Worm (Caenorhabditis elegans) whole organism, L4 larva: ENCODE measurements around the gene efa-6.

Experiments used
- F44E2.7 ChIP-seq: fragments of 200-800 bp; sonication (Bioruptor generic); IDR thresholded peaks from 2 replicates; pipeline ENCODE4 v2.1.2; 2022; ENCODE audit warnings: missing genetic modification characterization, missing compliant biosample characterization
- R02D3.7 ChIP-seq: fragments of 150-350 bp; sonication (generic microtip); optimal IDR thresholded peaks from 3 replicates; lab custom pipeline; 2014; ENCODE audit warnings: missing biosample characterization, missing genetic modification characterization
- T20F7.1 ChIP-seq: fragments of 200-800 bp; sonication (Bioruptor generic); optimal IDR thresholded peaks from 2 replicates; lab custom pipeline; 2018; ENCODE audit warnings: mild to moderate bottlenecking, missing genetic modification characterization, missing compliant biosample characterization
- T26A8.4 ChIP-seq: fragments of 200-800 bp; sonication (Bioruptor generic); IDR thresholded peaks from 2 replicates; pipeline ENCODE4 v1.3.6; 2022; ENCODE audit warnings: missing genetic modification characterization, missing compliant biosample characterization
- Y105C5A.15 ChIP-seq: fragments of 200-800 bp; sonication (Bioruptor generic); IDR thresholded peaks from 2 replicates; pipeline ENCODE4 v1.3.6; 2022; ENCODE audit warnings: missing genetic modification characterization, missing compliant biosample characterization
- Y75B8A.6 ChIP-seq: fragments of 200-800 bp; sonication (Bioruptor generic); IDR thresholded peaks from 2 replicates; pipeline ENCODE4 v1.3.6; 2022; ENCODE audit warnings: missing genetic modification reagents, missing genetic modification characterization, missing compliant biosample characterization
- aha-1 ChIP-seq: fragments of 150-350 bp; peaks from one replicate; lab custom pipeline; 2014; ENCODE audit warnings: missing biosample characterization, missing genetic modification characterization
- aly-2 ChIP-seq: sonication (generic microtip); optimal IDR thresholded peaks from 2 replicates; lab custom pipeline; 2018; ENCODE audit warnings: missing biosample characterization, missing genetic modification characterization
- ama-1 ChIP-seq: fragments of 150-350 bp; optimal IDR thresholded peaks from 2 replicates; lab custom pipeline; 2014; ENCODE audit warnings: inconsistent platforms, mixed read lengths
- arid-1 ChIP-seq: fragments of 200-800 bp; sonication (Bioruptor generic); conservative IDR thresholded peaks from 2 replicates; pipeline ENCODE4 v1.3.6; 2022; ENCODE audit warnings: missing genetic modification reagents, missing genetic modification characterization, missing compliant biosample characterization
- attf-4 ChIP-seq: sonication (generic microtip); optimal IDR thresholded peaks from 3 replicates; lab custom pipeline; 2017; ENCODE audit warnings: missing biosample characterization, missing genetic modification characterization
- ceh-28 ChIP-seq: fragments of 150-350 bp; optimal IDR thresholded peaks from 2 replicates; lab custom pipeline; 2014; ENCODE audit warnings: missing biosample characterization, missing genetic modification reagents, missing genetic modification characterization
- ceh-32 ChIP-seq: sonication (generic microtip); optimal IDR thresholded peaks from 2 replicates; lab custom pipeline; 2016; ENCODE audit warnings: mild to moderate bottlenecking, missing genetic modification characterization, missing compliant biosample characterization; ENCODE audit not compliant: poor library complexity
- ceh-44 ChIP-seq: fragments of 200-800 bp; sonication (Bioruptor generic); IDR thresholded peaks from 2 replicates; pipeline ENCODE4 v1.3.6; 2022; ENCODE audit warnings: missing genetic modification reagents, missing genetic modification characterization, missing compliant biosample characterization
- ces-1 ChIP-seq: fragments of 150-350 bp; sonication (generic microtip); optimal IDR thresholded peaks from 4 replicates; lab custom pipeline; 2014; ENCODE audit warnings: missing biosample characterization, missing genetic modification reagents, missing genetic modification characterization
- daf-12 ChIP-seq: fragments of 150-350 bp; optimal IDR thresholded peaks from 2 replicates; lab custom pipeline; 2014; ENCODE audit warnings: missing biosample characterization, missing genetic modification reagents, missing genetic modification characterization
- daf-19 ChIP-seq: fragments of 200-800 bp; sonication (Bioruptor generic); conservative IDR thresholded peaks from 2 replicates; pipeline ENCODE4 v1.3.6; 2022; ENCODE audit warnings: missing genetic modification characterization, missing compliant biosample characterization
- daf-8 ChIP-seq: fragments of 200-800 bp; sonication (Bioruptor generic); IDR thresholded peaks from 2 replicates; pipeline ENCODE4 v1.3.6; 2022; ENCODE audit warnings: missing genetic modification characterization, missing compliant biosample characterization
- dmd-8 ChIP-seq: fragments of 200-800 bp; sonication (Bioruptor generic); IDR thresholded peaks from 2 replicates; pipeline ENCODE4 v1.3.6; 2022; ENCODE audit warnings: missing genetic modification characterization, missing compliant biosample characterization
- dpl-1 ChIP-seq: fragments of 150-350 bp; optimal IDR thresholded peaks from 2 replicates; lab custom pipeline; 2014; ENCODE audit warnings: missing biosample characterization, missing genetic modification reagents, missing genetic modification characterization
- duxl-1 ChIP-seq: sonication (generic microtip); optimal IDR thresholded peaks from 2 replicates; lab custom pipeline; 2016; ENCODE audit warnings: mild to moderate bottlenecking, missing genetic modification characterization, moderate library complexity, missing compliant biosample characterization; ENCODE audit not compliant: poor library complexity
- dve-1 ChIP-seq: sonication (generic microtip); optimal IDR thresholded peaks from 2 replicates; lab custom pipeline; 2017; ENCODE audit warnings: antibody characterized with exemption, mild to moderate bottlenecking, missing genetic modification characterization, missing compliant biosample characterization; ENCODE audit not compliant: insufficient read depth
- egl-27 ChIP-seq: sonication (generic microtip); optimal IDR thresholded peaks from 3 replicates; lab custom pipeline; 2017; ENCODE audit warnings: missing biosample characterization, missing genetic modification reagents, missing genetic modification characterization
- gei-8 ChIP-seq: fragments of 200-800 bp; sonication (Bioruptor generic); optimal IDR thresholded peaks from 2 replicates; lab custom pipeline; 2018; ENCODE audit warnings: mild to moderate bottlenecking, missing genetic modification characterization, missing compliant biosample characterization
- hlh-30 ChIP-seq: sonication (generic microtip); optimal IDR thresholded peaks from 2 replicates; lab custom pipeline; 2017; ENCODE audit warnings: antibody characterized with exemption, mild to moderate bottlenecking, missing genetic modification characterization, missing compliant biosample characterization; ENCODE audit not compliant: insufficient read depth
- jun-1 ChIP-seq: fragments of 150-350 bp; optimal IDR thresholded peaks from 2 replicates; lab custom pipeline; 2014; ENCODE audit warnings: missing biosample characterization, missing genetic modification reagents, missing genetic modification characterization
- lin-29 ChIP-seq: fragments of 200-800 bp; sonication (Bioruptor generic); IDR thresholded peaks from 2 replicates; pipeline ENCODE4 v1.3.6; 2022; ENCODE audit warnings: missing genetic modification reagents, missing genetic modification characterization, missing compliant biosample characterization
- lin-38 ChIP-seq: fragments of 200-800 bp; sonication (Bioruptor generic); IDR thresholded peaks from 2 replicates; pipeline ENCODE4 v1.3.6; 2022; ENCODE audit warnings: missing genetic modification reagents, missing genetic modification characterization, missing compliant biosample characterization
- lsy-2 ChIP-seq, 2 experiments: fragments of 150-350 bp in 1 of 2; sonication (generic microtip) in 1 of 2; optimal IDR thresholded peaks; 2 replicates each; lab custom pipeline; 2014 to 2017; ENCODE audit warnings: missing biosample characterization in 2 of 2, missing genetic modification characterization in 2 of 2
- madf-9 ChIP-seq: fragments of 200-800 bp; sonication (Bioruptor generic); conservative IDR thresholded peaks from 2 replicates; pipeline ENCODE4 v1.3.6; 2022; ENCODE audit warnings: missing genetic modification reagents, missing genetic modification characterization, missing compliant biosample characterization
- mdl-1 ChIP-seq, 2 experiments: fragments of 150-350 bp in 1 of 2; sonication (generic microtip) in 1 of 2; optimal IDR thresholded peaks; 2 replicates each; lab custom pipeline; 2014 to 2017; ENCODE audit warnings: missing biosample characterization in 2 of 2, missing genetic modification characterization in 2 of 2
- mdt-29 ChIP-seq: fragments of 200-800 bp; sonication (Bioruptor generic); IDR thresholded peaks from 2 replicates; pipeline ENCODE4 v1.3.6; 2022; ENCODE audit warnings: missing genetic modification reagents, missing genetic modification characterization, missing compliant biosample characterization
- mep-1 ChIP-seq: fragments of 150-350 bp; sonication (generic microtip); optimal IDR thresholded peaks from 3 replicates; lab custom pipeline; 2014; ENCODE audit warnings: missing biosample characterization, missing genetic modification characterization
- nhr-11 ChIP-seq: fragments of 150-350 bp; optimal IDR thresholded peaks from 2 replicates; lab custom pipeline; 2014; ENCODE audit warnings: missing biosample characterization, missing genetic modification characterization
- nhr-111 ChIP-seq: fragments of 200-800 bp; sonication (Bioruptor generic); optimal IDR thresholded peaks from 2 replicates; lab custom pipeline; 2018; ENCODE audit warnings: mild to moderate bottlenecking, missing genetic modification characterization, missing compliant biosample characterization
- nhr-237 ChIP-seq: sonication (generic microtip); optimal IDR thresholded peaks from 2 replicates; lab custom pipeline; 2017; ENCODE audit warnings: missing biosample characterization, missing genetic modification characterization
- nhr-28 ChIP-seq: fragments of 150-350 bp; optimal IDR thresholded peaks from 2 replicates; lab custom pipeline; 2014; ENCODE audit warnings: missing biosample characterization, missing genetic modification characterization
- nhr-41 ChIP-seq: fragments of 200-800 bp; sonication (Bioruptor generic); IDR thresholded peaks from 2 replicates; pipeline ENCODE4 v1.3.6; 2022; ENCODE audit warnings: missing genetic modification reagents, missing genetic modification characterization, missing compliant biosample characterization
- nhr-6 ChIP-seq: fragments of 150-350 bp; optimal IDR thresholded peaks from 2 replicates; lab custom pipeline; 2014; ENCODE audit warnings: missing biosample characterization, missing genetic modification characterization
- nhr-77 ChIP-seq: fragments of 150-350 bp; optimal IDR thresholded peaks from 2 replicates; lab custom pipeline; 2014; ENCODE audit warnings: missing biosample characterization, missing genetic modification characterization
- pqm-1 ChIP-seq: sonication (generic microtip); optimal IDR thresholded peaks from 2 replicates; lab custom pipeline; 2017; ENCODE audit warnings: missing biosample characterization, missing genetic modification characterization
- rbr-2 ChIP-seq: sonication (generic microtip); optimal IDR thresholded peaks from 2 replicates; lab custom pipeline; 2016; ENCODE audit warnings: missing genotype, missing genetic modification characterization, missing compliant biosample characterization
- skn-1 ChIP-seq: fragments of 150-350 bp; optimal IDR thresholded peaks from 2 replicates; lab custom pipeline; 2014; ENCODE audit warnings: missing biosample characterization, missing genetic modification characterization
- snpc-4 ChIP-seq: fragments of 150-350 bp; optimal IDR thresholded peaks from 2 replicates; lab custom pipeline; 2014; ENCODE audit warnings: missing biosample characterization, missing genetic modification characterization
- spr-1 ChIP-seq: sonication (generic microtip); optimal IDR thresholded peaks from 2 replicates; lab custom pipeline; 2016; ENCODE audit warnings: mild to moderate bottlenecking, missing genetic modification characterization, missing compliant biosample characterization
- spr-3 ChIP-seq: fragments of 200-800 bp; sonication (Bioruptor generic); optimal IDR thresholded peaks from 2 replicates; lab custom pipeline; 2018; ENCODE audit warnings: mild to moderate bottlenecking, missing genetic modification characterization, missing compliant biosample characterization
- unc-130 ChIP-seq: sonication (generic microtip); optimal IDR thresholded peaks from 2 replicates; lab custom pipeline; 2016; ENCODE audit warnings: missing genetic modification reagents, missing genetic modification characterization, missing compliant biosample characterization
- unc-62 ChIP-seq, 3 experiments: fragments of 150-350 bp in 1 of 3; sonication (generic microtip); optimal IDR thresholded peaks in 2 of 3; peaks in 1 of 3; 1 replicate in 1 of 3; 2 replicates in 2 of 3; lab custom pipeline; 2014 to 2017; ENCODE audit warnings: missing biosample characterization in 3 of 3, missing genetic modification characterization in 3 of 3, missing genetic modification reagents in 3 of 3, missing genotype in 1 of 3
- zip-2 ChIP-seq: fragments of 150-350 bp; optimal IDR thresholded peaks from 2 replicates; lab custom pipeline; 2014; ENCODE audit warnings: missing biosample characterization, missing genetic modification characterization
- ztf-11 ChIP-seq: fragments of 150-350 bp; optimal IDR thresholded peaks from 2 replicates; lab custom pipeline; 2014; ENCODE audit warnings: missing biosample characterization, missing genetic modification characterization
- ztf-7 ChIP-seq: fragments of 150-350 bp; optimal IDR thresholded peaks from 2 replicates; lab custom pipeline; 2014; ENCODE audit warnings: missing biosample characterization, missing genetic modification characterization

efa-6 gene

DNA sequence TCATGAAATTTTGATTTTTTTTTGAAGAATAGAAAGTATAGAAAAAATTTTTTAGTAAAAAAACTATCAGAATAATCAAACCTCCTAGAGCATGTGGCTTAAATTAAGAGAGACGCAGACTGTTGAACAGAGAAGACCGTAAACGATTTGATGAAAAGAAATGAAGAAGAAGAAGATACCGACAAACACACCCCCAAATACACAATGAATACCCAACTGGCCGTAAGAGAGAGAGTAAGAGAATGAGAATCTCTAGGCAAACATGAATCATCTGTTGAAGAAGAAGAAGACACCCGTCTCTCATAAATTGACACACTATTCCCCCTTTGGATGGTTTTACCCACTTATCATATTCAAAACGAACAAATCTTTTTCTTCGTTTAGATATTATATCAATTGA, 19.3 kb upstream of the efa-6 start:
- TF ChIP-seq hlh-30 = peak; percentile 12
- peak; percentile 40 for TF ChIP-seq nhr-28 (tag; lab: Kevin White, UChicago)
- no peak for TF ChIP-seq T20F7.1
- no peak for TF ChIP-seq R02D3.7 (tag; lab: Kevin White, UChicago)
- no peak for TF ChIP-seq jun-1 (tag; lab: Kevin White, UChicago)
- TF ChIP-seq mdl-1 (tag; optimal IDR thresholded peaks at IDR 0.05; lab: Kevin White, UChicago) = peak in 1 of 2 experiments; percentile 23
- peak in 1 of 2 experiments; percentile 72 for TF ChIP-seq unc-62 (GFP tag; optimal IDR thresholded peaks at IDR 0.05 in 1 of 2; lab: Kevin White, UChicago)
- no peak for TF ChIP-seq unc-62 (tag; optimal IDR thresholded peaks at IDR 0.05; lab: Kevin White, UChicago)
- no peak for TF ChIP-seq nhr-41
- TF ChIP-seq spr-3 (GFP tag; lab: Kevin White, UChicago) = no peak
- no peak for TF ChIP-seq daf-12
- TF ChIP-seq ztf-11 = no peak
- no peak for TF ChIP-seq nhr-11 (tag; lab: Kevin White, UChicago)
- no peak for TF ChIP-seq pqm-1
- TF ChIP-seq nhr-6 = peak; percentile 30
- TF ChIP-seq dve-1 = peak; percentile 15
- TF ChIP-seq lsy-2 (tag; optimal IDR thresholded peaks at IDR 0.05; lab: Kevin White, UChicago) = peak in 1 of 2 experiments; percentile 39
- no peak for TF ChIP-seq snpc-4
- TF ChIP-seq zip-2 (tag; lab: Kevin White, UChicago) = no peak
- TF ChIP-seq Y75B8A.6 (GFP tag; lab: Robert Waterston, UW) = no peak
- TF ChIP-seq nhr-77 (tag; lab: Kevin White, UChicago) = no peak
- no peak for TF ChIP-seq spr-1 (tag; lab: Kevin White, UChicago)
- TF ChIP-seq mdt-29 (GFP tag; lab: Robert Waterston, UW) = no peak
- TF ChIP-seq nhr-237 (tag; lab: Kevin White, UChicago) = no peak
- no peak for TF ChIP-seq duxl-1 (tag; lab: Kevin White, UChicago)
- peak; percentile 12 for TF ChIP-seq aha-1 (tag; lab: Kevin White, UChicago)
- peak; percentile 0 for TF ChIP-seq mep-1 (tag; lab: Kevin White, UChicago)
- no peak for TF ChIP-seq dmd-8 (GFP tag; lab: Robert Waterston, UW)
- TF ChIP-seq rbr-2 = no peak
- TF ChIP-seq lin-29 (GFP tag; lab: Robert Waterston, UW) = no peak
- no peak for TF ChIP-seq daf-19 (GFP tag; lab: Robert Waterston, UW)
- TF ChIP-seq arid-1 (GFP tag; lab: Robert Waterston, UW) = no peak
- TF ChIP-seq ceh-32 (tag; lab: Kevin White, UChicago) = no peak
- no peak for TF ChIP-seq T26A8.4 (GFP tag; lab: Robert Waterston, UW)
- TF ChIP-seq unc-130 (GFP tag; lab: Kevin White, UChicago) = no peak

DNA sequence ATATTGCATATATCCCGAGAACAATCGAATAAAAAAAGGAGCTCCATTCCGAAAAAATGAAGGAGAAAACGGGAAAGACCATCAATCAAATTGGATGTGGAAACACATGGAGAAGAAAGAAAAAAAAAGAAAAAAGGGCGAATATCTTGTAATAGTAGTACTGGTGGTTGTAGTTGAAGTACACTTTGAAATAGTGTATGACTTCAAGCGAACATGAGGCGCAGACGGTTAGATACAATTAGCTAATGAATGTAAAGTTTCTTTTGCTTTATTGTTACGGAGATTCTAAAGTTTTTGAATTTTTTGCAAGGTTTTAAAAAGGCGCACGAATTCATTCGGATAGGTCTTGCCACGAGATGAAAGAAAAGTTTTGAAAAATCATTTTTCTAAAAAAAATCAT, 17.9 kb upstream of the efa-6 start:
- TF ChIP-seq Y75B8A.6 (GFP tag; lab: Robert Waterston, UW) = no peak
- TF ChIP-seq egl-27 = no peak
- no peak for TF ChIP-seq nhr-111
- no peak for TF ChIP-seq daf-12
- no peak for TF ChIP-seq madf-9 (GFP tag; lab: Robert Waterston, UW)
- peak; percentile 14 for TF ChIP-seq dpl-1 (GFP tag; lab: Kevin White, UChicago)
- TF ChIP-seq lsy-2 (tag; optimal IDR thresholded peaks at IDR 0.05; lab: Kevin White, UChicago) = peak in 1 of 2 experiments; percentile 36
- peak; percentile 15 for TF ChIP-seq hlh-30
- no peak for TF ChIP-seq nhr-6
- peak; percentile 67 for TF ChIP-seq nhr-28 (tag; lab: Kevin White, UChicago)
- TF ChIP-seq lin-38 (GFP tag; lab: Robert Waterston, UW) = no peak
- TF ChIP-seq aha-1 (tag; lab: Kevin White, UChicago) = no peak
- TF ChIP-seq ama-1 (lab: Kevin White, UChicago) = no peak
- no peak for TF ChIP-seq ceh-28 (tag; lab: Kevin White, UChicago)
- TF ChIP-seq ztf-7 (tag; lab: Kevin White, UChicago) = no peak
- no peak for TF ChIP-seq ztf-11
- no peak for TF ChIP-seq duxl-1 (tag; lab: Kevin White, UChicago)
- no peak for TF ChIP-seq nhr-11 (tag; lab: Kevin White, UChicago)
- no peak for TF ChIP-seq Y105C5A.15 (GFP tag; lab: Robert Waterston, UW)
- no peak for TF ChIP-seq F44E2.7 (GFP tag; lab: Robert Waterston, UW)
- no peak for TF ChIP-seq ces-1 (GFP tag; lab: Kevin White, UChicago)
- TF ChIP-seq skn-1 = no peak
- no peak for TF ChIP-seq arid-1 (GFP tag; lab: Robert Waterston, UW)
- TF ChIP-seq ceh-44 (GFP tag; lab: Robert Waterston, UW) = no peak
- no peak for TF ChIP-seq daf-8 (GFP tag; lab: Robert Waterston, UW)
- TF ChIP-seq attf-4 (tag; lab: Kevin White, UChicago) = no peak
- no peak for TF ChIP-seq ceh-32 (tag; lab: Kevin White, UChicago)
- no peak for TF ChIP-seq gei-8
- no peak for TF ChIP-seq aly-2 (tag; lab: Kevin White, UChicago)
